Worm (Caenorhabditis elegans): ENCODE data around the gene C28G1.2.

C28G1.2 gene

ce11 chrX:8854409-8854808 is 18.6 kb downstream of the C28G1.2 start:
- no peak for TF ChIP-seq peb-1 (tag; optimal IDR thresholded peaks at IDR 0.05)
- TF ChIP-seq mbf-1 (tag; optimal IDR thresholded peaks at IDR 0.05): no peak
- TF ChIP-seq C34F6.9 (tag; optimal IDR thresholded peaks at IDR 0.05): no peak
- no peak for TF ChIP-seq nhr-11 (tag; optimal IDR thresholded peaks at IDR 0.05)
- TF ChIP-seq fos-1 (tag; optimal IDR thresholded peaks at IDR 0.05): no peak
- TF ChIP-seq nhr-12 (tag; optimal IDR thresholded peaks at IDR 0.05): no peak
- no peak for TF ChIP-seq elt-3 (tag; optimal IDR thresholded peaks at IDR 0.05)
- no peak for TF ChIP-seq ztf-4 (tag; optimal IDR thresholded peaks at IDR 0.05)

- TF ChIP-seq Y55F3AM.14 (GFP tag; optimal IDR thresholded peaks at IDR 0.05) (no peak), elt-1 (tag; optimal IDR thresholded peaks at IDR 0.05) (peak; percentile 90)
Measured at ce11 chrX:8857904-8858612, 22.2 kb downstream of the C28G1.2 start, which contains the start of gene C06E2.5. Gene C06E2.5 (minus strand): TSS chrX:8857954.

ce11 chrX:8859538-8859937 is 23.7 kb downstream of the C28G1.2 start:
- no peak for TF ChIP-seq unc-62 (GFP tag; optimal IDR thresholded peaks at IDR 0.05)
- TF ChIP-seq aly-2 (tag; optimal IDR thresholded peaks at IDR 0.05): no peak
- TF ChIP-seq ztf-1 (GFP tag; conservative IDR thresholded peaks at IDR 0.05): no peak
- no peak for TF ChIP-seq lin-39 (tag; optimal IDR thresholded peaks at IDR 0.05)
- TF ChIP-seq blmp-1 (tag; optimal IDR thresholded peaks at IDR 0.05; ENCODE audit: insufficient read depth): no peak
- no peak for TF ChIP-seq alr-1 (tag; optimal IDR thresholded peaks at IDR 0.05)
- no peak for TF ChIP-seq nhr-25 (tag; optimal IDR thresholded peaks at IDR 0.05)
- no peak for TF ChIP-seq fos-1 (tag; optimal IDR thresholded peaks at IDR 0.05)
- no peak for TF ChIP-seq lsy-2 (tag; optimal IDR thresholded peaks at IDR 0.05)
- TF ChIP-seq Y55F3AM.14 (GFP tag; optimal IDR thresholded peaks at IDR 0.05): no peak
- TF ChIP-seq ceh-82 (tag; optimal IDR thresholded peaks at IDR 0.05): no peak
- TF ChIP-seq mab-5 (tag; optimal IDR thresholded peaks at IDR 0.05): no peak
- TF ChIP-seq mbf-1 (tag; optimal IDR thresholded peaks at IDR 0.05): no peak
- TF ChIP-seq egl-27 (tag; optimal IDR thresholded peaks at IDR 0.05): no peak
- no peak for TF ChIP-seq skn-1 (tag; optimal IDR thresholded peaks at IDR 0.05)
- no peak for TF ChIP-seq zag-1 (tag; optimal IDR thresholded peaks at IDR 0.05)
- no peak for TF ChIP-seq ztf-4 (tag; optimal IDR thresholded peaks at IDR 0.05)
- TF ChIP-seq nhr-129 (tag; optimal IDR thresholded peaks at IDR 0.05): no peak
- no peak for TF ChIP-seq unc-55 (GFP tag; optimal IDR thresholded peaks at IDR 0.05)
- TF ChIP-seq elt-1 (tag; optimal IDR thresholded peaks at IDR 0.05): no peak

- no peak for TF ChIP-seq alr-1 (tag; optimal IDR thresholded peaks at IDR 0.05)
- TF ChIP-seq egl-27 (tag; optimal IDR thresholded peaks at IDR 0.05): no peak
Measured at ce11 chrX:8860958-8861357, 25.1 kb downstream of the C28G1.2 start, which contains the start of gene C06E2.9. Gene C06E2.9 (plus strand): TSS chrX:8861258.

ce11 chrX:8866563-8866962 is 30.7 kb downstream of the C28G1.2 start, which contains the start of gene ins-9:
Gene ins-9 (minus strand): TSS chrX:8866663.
- TF ChIP-seq fos-1 (tag; optimal IDR thresholded peaks at IDR 0.05) (no peak), crh-2 (tag; optimal IDR thresholded peaks at IDR 0.05) (no peak), aly-2 (tag; optimal IDR thresholded peaks at IDR 0.05) (no peak), zag-1 (tag; optimal IDR thresholded peaks at IDR 0.05) (no peak), snpc-4 (tag; optimal IDR thresholded peaks at IDR 0.05) (no peak), skn-1 (tag; optimal IDR thresholded peaks at IDR 0.05) (no peak), elt-3 (tag; optimal IDR thresholded peaks at IDR 0.05) (no peak), lin-39 (tag; optimal IDR thresholded peaks at IDR 0.05) (no peak), mab-5 (tag; optimal IDR thresholded peaks at IDR 0.05) (no peak), nhr-6 (tag; optimal IDR thresholded peaks at IDR 0.05) (no peak), sma-9 (GFP tag; optimal IDR thresholded peaks at IDR 0.05) (no peak), sma-9 (tag; optimal IDR thresholded peaks at IDR 0.05) (no peak), lin-11 (tag; optimal IDR thresholded peaks at IDR 0.05) (no peak), lin-13 (GFP tag; optimal IDR thresholded peaks at IDR 0.05) (no peak)
